Worm (Caenorhabditis elegans): ENCODE data around the gene T01D3.1.

Gene T01D3.1

ce11 chrV:13738374-13738773 lies 48.7 kb downstream of the T01D3.1 start, which contains the start of gene irg-5:
Gene irg-5 (minus strand): TSS chrV:13738474.
- TF ChIP-seq tbx-37 (GFP tag; conservative IDR thresholded peaks at IDR 0.05) (no peak), ets-7 (tag; optimal IDR thresholded peaks at IDR 0.05) (no peak), aly-1 (tag; optimal IDR thresholded peaks at IDR 0.05) (no peak), tbx-11 (GFP tag; IDR thresholded peaks at IDR 0.05) (no peak), F13C5.2 (tag; optimal IDR thresholded peaks at IDR 0.05) (no peak), sea-1 (GFP tag; conservative IDR thresholded peaks at IDR 0.05) (no peak), pes-1 (GFP tag; IDR thresholded peaks at IDR 0.05) (no peak)

ce11 chrV:13739901-13740300 lies 50.2 kb downstream of the T01D3.1 start:
- no peak for TF ChIP-seq flt-1 (GFP tag; IDR thresholded peaks at IDR 0.05)
- no peak for TF ChIP-seq pes-1 (GFP tag; IDR thresholded peaks at IDR 0.05)
- TF ChIP-seq sea-1 (GFP tag; conservative IDR thresholded peaks at IDR 0.05) = no peak
- TF ChIP-seq scrt-1 (GFP tag; IDR thresholded peaks at IDR 0.05) = no peak
- TF ChIP-seq F13C5.2 (tag; optimal IDR thresholded peaks at IDR 0.05) = no peak
- TF ChIP-seq hmg-4 (GFP tag; optimal IDR thresholded peaks at IDR 0.05) = no peak
- no peak for TF ChIP-seq tra-4 (tag; optimal IDR thresholded peaks at IDR 0.05)
- TF ChIP-seq ceh-36 (tag; optimal IDR thresholded peaks at IDR 0.05) = no peak
- no peak for TF ChIP-seq B0310.2 (tag; optimal IDR thresholded peaks at IDR 0.05)
- no peak for TF ChIP-seq aly-1 (tag; optimal IDR thresholded peaks at IDR 0.05)
- no peak for TF ChIP-seq ama-1 (optimal IDR thresholded peaks at IDR 0.05)

ce11 chrV:13744901-13745300 lies 55.2 kb downstream of the T01D3.1 start, which contains the start of gene F35E12.9:
Gene F35E12.9 (minus strand): TSS chrV:13745127.
- TF ChIP-seq tbx-37 (GFP tag; conservative IDR thresholded peaks at IDR 0.05) (no peak), sea-1 (GFP tag; conservative IDR thresholded peaks at IDR 0.05) (no peak), pes-1 (GFP tag; IDR thresholded peaks at IDR 0.05) (no peak), hnd-1 (tag; optimal IDR thresholded peaks at IDR 0.05) (no peak), hmbx-1 (tag; optimal IDR thresholded peaks at IDR 0.05) (no peak), tra-4 (tag; optimal IDR thresholded peaks at IDR 0.05) (no peak), F13C5.2 (tag; optimal IDR thresholded peaks at IDR 0.05) (no peak), B0310.2 (tag; optimal IDR thresholded peaks at IDR 0.05) (no peak), aly-1 (tag; optimal IDR thresholded peaks at IDR 0.05) (no peak), ceh-36 (tag; optimal IDR thresholded peaks at IDR 0.05) (no peak), ets-7 (tag; optimal IDR thresholded peaks at IDR 0.05) (no peak), hmg-4 (GFP tag; optimal IDR thresholded peaks at IDR 0.05) (no peak), tbx-11 (GFP tag; IDR thresholded peaks at IDR 0.05) (no peak), ceh-13 (GFP tag; optimal IDR thresholded peaks at IDR 0.05) (no peak)

- TF ChIP-seq flt-1 (GFP tag; IDR thresholded peaks at IDR 0.05) (no peak), tra-4 (tag; optimal IDR thresholded peaks at IDR 0.05) (no peak), hmbx-1 (tag; optimal IDR thresholded peaks at IDR 0.05) (no peak), ceh-36 (tag; optimal IDR thresholded peaks at IDR 0.05) (no peak), F13C5.2 (tag; optimal IDR thresholded peaks at IDR 0.05) (no peak), ets-7 (tag; optimal IDR thresholded peaks at IDR 0.05) (no peak), B0310.2 (tag; optimal IDR thresholded peaks at IDR 0.05) (no peak)
These were observed 59.0 kb downstream of the T01D3.1 start, which contains the start of gene F35E12.10 for ce11 chrV:13748658-13749057. Gene F35E12.10 (minus strand): TSS chrV:13748758.

- TF ChIP-seq flt-1 (GFP tag; IDR thresholded peaks at IDR 0.05) (no peak), aly-1 (tag; optimal IDR thresholded peaks at IDR 0.05) (no peak), ceh-13 (GFP tag; optimal IDR thresholded peaks at IDR 0.05) (no peak), F13C5.2 (tag; optimal IDR thresholded peaks at IDR 0.05) (no peak), ama-1 (optimal IDR thresholded peaks at IDR 0.05) (no peak), sea-1 (GFP tag; conservative IDR thresholded peaks at IDR 0.05) (no peak), ceh-36 (tag; optimal IDR thresholded peaks at IDR 0.05) (no peak), hnd-1 (tag; optimal IDR thresholded peaks at IDR 0.05) (no peak), hmg-4 (GFP tag; optimal IDR thresholded peaks at IDR 0.05) (no peak), B0310.2 (tag; optimal IDR thresholded peaks at IDR 0.05) (no peak), pes-1 (GFP tag; IDR thresholded peaks at IDR 0.05) (no peak), hmbx-1 (tag; optimal IDR thresholded peaks at IDR 0.05) (no peak), ets-7 (tag; optimal IDR thresholded peaks at IDR 0.05) (no peak), tbx-11 (GFP tag; IDR thresholded peaks at IDR 0.05) (no peak)
These were observed 62.1 kb downstream of the T01D3.1 start, which contains the start of gene cld-9 for ce11 chrV:13751811-13752210. Gene cld-9 (minus strand): TSS chrV:13751891.

Measured in whole organism, early embryonic.